Worm (Caenorhabditis elegans) whole organism, mixed stage, embryonic: ENCODE results near the gene sre-30.

Experiments used
- M03D4.4 ChIP-seq: sonication (generic microtip); optimal IDR thresholded peaks from 2 replicates; lab custom pipeline; 2017; ENCODE audit warnings: mild to moderate bottlenecking, missing genetic modification characterization, missing compliant biosample characterization
- blmp-1 ChIP-seq: fragments of 150-350 bp; optimal IDR thresholded peaks from 2 replicates; lab custom pipeline; 2014; ENCODE audit warnings: missing biosample characterization, missing genetic modification characterization
- ceh-39 ChIP-seq: fragments of 150-350 bp; optimal IDR thresholded peaks from 2 replicates; lab custom pipeline; 2014; ENCODE audit warnings: missing biosample characterization, missing genetic modification characterization
- ceh-43 ChIP-seq: fragments of 200-800 bp; sonication (Bioruptor generic); optimal IDR thresholded peaks from 2 replicates; lab custom pipeline; 2018; ENCODE audit warnings: mild to moderate bottlenecking, missing genetic modification characterization, moderate library complexity, missing compliant biosample characterization
- ceh-83 ChIP-seq: fragments of 200-800 bp; sonication (Bioruptor generic); optimal IDR thresholded peaks from 2 replicates; lab custom pipeline; 2018; ENCODE audit warnings: mild to moderate bottlenecking, missing genetic modification characterization, missing compliant biosample characterization
- ces-1 ChIP-seq: fragments of 150-350 bp; optimal IDR thresholded peaks from 2 replicates; lab custom pipeline; 2014; ENCODE audit warnings: missing biosample characterization, missing genetic modification reagents, missing genetic modification characterization
- cnd-1 ChIP-seq: fragments of 200-800 bp; sonication (Bioruptor generic); optimal IDR thresholded peaks from 2 replicates; lab custom pipeline; 2018; ENCODE audit warnings: mild to moderate bottlenecking, missing genetic modification characterization, missing compliant biosample characterization
- drap-1 ChIP-seq: fragments of 200-800 bp; sonication (Bioruptor generic); optimal IDR thresholded peaks from 3 replicates; lab custom pipeline; 2018; ENCODE audit warnings: mild to moderate bottlenecking, missing genetic modification characterization, missing compliant biosample characterization
- elt-1 ChIP-seq: sonication (generic microtip); optimal IDR thresholded peaks from 2 replicates; lab custom pipeline; 2017; ENCODE audit warnings: missing genetic modification characterization, mild to moderate bottlenecking, missing compliant biosample characterization, antibody characterized with exemption, moderate library complexity, borderline replicate concordance; ENCODE audit not compliant: insufficient read depth
- elt-3 ChIP-seq: fragments of 150-350 bp; optimal IDR thresholded peaks from 2 replicates; lab custom pipeline; 2014; ENCODE audit warnings: missing biosample characterization, missing genetic modification characterization
- flh-1 ChIP-seq: fragments of 200-800 bp; sonication (Bioruptor generic); optimal IDR thresholded peaks from 2 replicates; lab custom pipeline; 2018; ENCODE audit warnings: mild to moderate bottlenecking, missing genetic modification characterization, moderate library complexity, missing compliant biosample characterization
- ham-2 ChIP-seq: fragments of 200-800 bp; sonication (Bioruptor generic); optimal IDR thresholded peaks from 2 replicates; lab custom pipeline; 2018; ENCODE audit warnings: mild to moderate bottlenecking, missing genetic modification characterization, missing compliant biosample characterization
- hlh-1 ChIP-seq: fragments of 150-350 bp; optimal IDR thresholded peaks from 2 replicates; lab custom pipeline; 2014; ENCODE audit warnings: missing biosample characterization, missing genetic modification reagents, missing genetic modification characterization
- lin-13 ChIP-seq: fragments of 150-350 bp; optimal IDR thresholded peaks from 2 replicates; lab custom pipeline; 2014; ENCODE audit warnings: missing biosample characterization, missing genetic modification characterization
- lin-32 ChIP-seq: fragments of 200-800 bp; sonication (Bioruptor generic); optimal IDR thresholded peaks from 2 replicates; lab custom pipeline; 2018; ENCODE audit warnings: mild to moderate bottlenecking, missing genetic modification characterization, missing compliant biosample characterization
- lsy-2 ChIP-seq: fragments of 150-350 bp; optimal IDR thresholded peaks from 2 replicates; lab custom pipeline; 2014; ENCODE audit warnings: missing biosample characterization, missing genetic modification characterization
- mab-5 ChIP-seq: fragments of 150-350 bp; optimal IDR thresholded peaks from 2 replicates; lab custom pipeline; 2014; ENCODE audit warnings: missing biosample characterization, missing genetic modification characterization
- mep-1 ChIP-seq: fragments of 150-350 bp; optimal IDR thresholded peaks from 2 replicates; lab custom pipeline; 2017; ENCODE audit warnings: missing biosample characterization, missing genetic modification reagents, missing genetic modification characterization, inconsistent platforms
- mls-2 ChIP-seq: sonication (generic microtip); optimal IDR thresholded peaks from 2 replicates; lab custom pipeline; 2016; ENCODE audit warnings: mild to moderate bottlenecking, missing genetic modification characterization, moderate library complexity, missing compliant biosample characterization
- nhr-12 ChIP-seq: fragments of 150-350 bp; optimal IDR thresholded peaks from 2 replicates; lab custom pipeline; 2014; ENCODE audit warnings: missing biosample characterization, missing genetic modification characterization
- nhr-2 ChIP-seq: fragments of 150-350 bp; optimal IDR thresholded peaks from 2 replicates; lab custom pipeline; 2014; ENCODE audit warnings: missing biosample characterization, missing genetic modification characterization
- nhr-237 ChIP-seq: fragments of 150-350 bp; optimal IDR thresholded peaks from 2 replicates; lab custom pipeline; 2014; ENCODE audit warnings: missing biosample characterization, missing genetic modification characterization
- nhr-28 ChIP-seq: fragments of 150-350 bp; optimal IDR thresholded peaks from 2 replicates; lab custom pipeline; 2014; ENCODE audit warnings: missing biosample characterization, missing genetic modification characterization
- nhr-76 ChIP-seq: sonication (generic microtip); optimal IDR thresholded peaks from 2 replicates; lab custom pipeline; 2017; ENCODE audit warnings: missing biosample characterization, missing genetic modification characterization
- pha-4 ChIP-seq: fragments of 150-350 bp; optimal IDR thresholded peaks from 2 replicates; lab custom pipeline; 2018; ENCODE audit warnings: missing biosample characterization, missing genetic modification reagents, missing genetic modification characterization
- sem-2 ChIP-seq: fragments of 200-800 bp; sonication (Bioruptor generic); optimal IDR thresholded peaks from 2 replicates; lab custom pipeline; 2018; ENCODE audit warnings: mild to moderate bottlenecking, missing genetic modification characterization, missing compliant biosample characterization
- snpc-4 ChIP-seq: fragments of 150-350 bp; optimal IDR thresholded peaks from 2 replicates; lab custom pipeline; 2014; ENCODE audit warnings: missing biosample characterization, missing genetic modification characterization
- sptf-1 ChIP-seq: sonication (generic microtip); optimal IDR thresholded peaks from 2 replicates; lab custom pipeline; 2017; ENCODE audit warnings: mild to moderate bottlenecking, missing genetic modification characterization, moderate library complexity, missing compliant biosample characterization
- tbx-8 ChIP-seq: fragments of 200-800 bp; sonication (Bioruptor generic); optimal IDR thresholded peaks from 2 replicates; lab custom pipeline; 2018; ENCODE audit warnings: mild to moderate bottlenecking, missing genetic modification characterization, moderate library complexity, missing compliant biosample characterization
- unc-39 ChIP-seq: fragments of 150-350 bp; optimal IDR thresholded peaks from 2 replicates; lab custom pipeline; 2014; ENCODE audit warnings: missing biosample characterization, missing genetic modification characterization
- unc-62 ChIP-seq: fragments of 150-350 bp; optimal IDR thresholded peaks from 2 replicates; lab custom pipeline; 2014; ENCODE audit warnings: missing biosample characterization, missing genetic modification reagents, missing genetic modification characterization
- zip-8 ChIP-seq: fragments of 150-350 bp; optimal IDR thresholded peaks from 2 replicates; lab custom pipeline; 2014; ENCODE audit warnings: missing biosample characterization, missing genetic modification characterization
- ztf-11 ChIP-seq: fragments of 150-350 bp; optimal IDR thresholded peaks from 2 replicates; lab custom pipeline; 2014; ENCODE audit warnings: missing biosample characterization, missing genetic modification characterization

Gene sre-30

ce11 chrII:12410107-12410506, 3.8 kb upstream of the sre-30 start, which contains the start of gene F57G9.3:
Gene F57G9.3, minus strand, starts transcription at chrII:12410207.
- TF ChIP-seq unc-39 (tag; lab: Kevin White, UChicago), result no peak
- no peak for TF ChIP-seq ces-1

ce11 chrII:12408717-12409116, 2.4 kb upstream of the sre-30 start, which contains the start of gene sre-31:
Gene sre-31, minus strand, starts transcription at chrII:12408817.
- TF ChIP-seq lin-32 (GFP tag; lab: Kevin White, UChicago) (no peak), lsy-2 (tag; lab: Kevin White, UChicago) (no peak), mab-5 (tag; lab: Kevin White, UChicago) (no peak), M03D4.4 (tag; lab: Kevin White, UChicago) (no peak), cnd-1 (tag; lab: Kevin White, UChicago) (no peak), sptf-1 (tag; lab: Kevin White, UChicago) (no peak), nhr-76 (no peak), nhr-2 (tag; lab: Kevin White, UChicago) (no peak), nhr-28 (no peak), mls-2 (tag; lab: Kevin White, UChicago) (no peak), nhr-12 (tag; lab: Kevin White, UChicago) (no peak), ceh-39 (no peak), blmp-1 (tag; lab: Kevin White, UChicago) (no peak), zip-8 (tag; lab: Kevin White, UChicago) (no peak), ceh-83 (GFP tag; lab: Kevin White, UChicago) (no peak), drap-1 (GFP tag; lab: Kevin White, UChicago) (no peak), mep-1 (no peak)

DNA sequence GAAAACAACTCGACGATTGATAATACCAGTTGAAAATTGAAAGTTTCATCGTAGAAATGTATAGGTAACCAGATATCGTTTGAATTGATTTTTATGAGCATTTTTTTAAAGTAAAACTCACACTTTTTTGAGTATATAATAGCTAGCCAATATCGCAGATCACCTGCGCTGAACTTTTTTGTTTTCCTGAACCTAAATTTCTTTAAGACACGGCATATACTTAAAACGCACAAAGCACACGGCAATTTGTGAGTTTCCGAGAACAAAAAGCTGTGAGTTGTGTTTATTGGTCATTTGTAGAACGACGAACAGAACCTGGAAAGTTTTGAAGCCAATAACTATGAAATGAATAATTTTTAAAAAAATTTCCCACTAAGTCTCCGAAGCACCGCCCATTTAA, 4.5 kb downstream of the sre-30 start, which contains the start of gene sre-29:
Gene sre-29, minus strand, starts transcription at position 101 of the 400 bp plus-strand sequence.
- TF ChIP-seq nhr-12 (tag; lab: Kevin White, UChicago), result no peak
- TF ChIP-seq mls-2 (tag; lab: Kevin White, UChicago), result no peak
- TF ChIP-seq lsy-2 (tag; lab: Kevin White, UChicago), result no peak
- no peak for TF ChIP-seq nhr-76
- no peak for TF ChIP-seq ceh-43 (GFP tag; lab: Kevin White, UChicago)
- TF ChIP-seq zip-8 (tag; lab: Kevin White, UChicago), result no peak
- no peak for TF ChIP-seq hlh-1 (tag; lab: Kevin White, UChicago)
- no peak for TF ChIP-seq unc-62
- TF ChIP-seq cnd-1 (tag; lab: Kevin White, UChicago), result no peak
- no peak for TF ChIP-seq unc-39 (tag; lab: Kevin White, UChicago)
- TF ChIP-seq elt-3 (tag; lab: Kevin White, UChicago), result no peak
- no peak for TF ChIP-seq nhr-28
- TF ChIP-seq lin-32 (GFP tag; lab: Kevin White, UChicago), result no peak
- no peak for TF ChIP-seq mep-1
- no peak for TF ChIP-seq blmp-1 (tag; lab: Kevin White, UChicago)
- no peak for TF ChIP-seq M03D4.4 (tag; lab: Kevin White, UChicago)

DNA sequence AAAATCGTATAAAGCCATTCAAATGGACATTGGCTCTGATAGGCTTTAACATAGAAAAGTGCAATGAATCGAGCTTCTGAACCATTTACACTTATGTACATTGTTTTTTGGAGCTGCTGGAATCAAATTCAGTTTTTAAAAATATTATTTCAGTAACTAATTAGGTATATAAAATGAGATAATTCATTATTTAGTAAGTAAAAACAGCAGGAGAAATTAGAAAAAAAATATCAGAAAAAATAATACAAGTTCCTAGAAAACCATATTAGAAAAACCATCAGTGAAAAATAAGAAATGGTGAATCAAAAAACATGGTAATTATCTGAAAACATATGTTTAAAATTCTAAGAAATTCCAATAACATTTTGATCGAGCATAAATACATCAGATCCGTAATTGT, 8.6 kb downstream of the sre-30 start, which contains the start of gene F57G9.7:
Gene F57G9.7, minus strand, starts transcription at position 101 of the 400 bp plus-strand sequence.
- TF ChIP-seq ceh-39 (no peak), nhr-28 (no peak), nhr-12 (tag; lab: Kevin White, UChicago) (no peak), nhr-2 (tag; lab: Kevin White, UChicago) (no peak), sptf-1 (tag; lab: Kevin White, UChicago) (no peak), nhr-76 (no peak), mab-5 (tag; lab: Kevin White, UChicago) (no peak), elt-1 (no peak), sem-2 (GFP tag; lab: Kevin White, UChicago) (no peak), flh-1 (GFP tag; lab: Kevin White, UChicago) (no peak), M03D4.4 (tag; lab: Kevin White, UChicago) (no peak), ztf-11 (no peak), lin-32 (GFP tag; lab: Kevin White, UChicago) (no peak), cnd-1 (tag; lab: Kevin White, UChicago) (no peak), ham-2 (no peak), unc-39 (tag; lab: Kevin White, UChicago) (no peak), mep-1 (no peak), lsy-2 (tag; lab: Kevin White, UChicago) (no peak), ces-1 (no peak), nhr-237 (tag; lab: Kevin White, UChicago) (no peak)

- TF ChIP-seq ces-1, result no peak
These were observed 12.2 kb downstream of the sre-30 start for ce11 chrII:12394138-12394537.

ce11 chrII:12393690-12394089, 12.6 kb downstream of the sre-30 start, which contains the start of gene Y57A10B.7:
Gene Y57A10B.7, minus strand, starts transcription at chrII:12393790.
- TF ChIP-seq ceh-43 (GFP tag; lab: Kevin White, UChicago) (no peak), sptf-1 (tag; lab: Kevin White, UChicago) (no peak), lin-32 (GFP tag; lab: Kevin White, UChicago) (no peak), nhr-28 (no peak), elt-3 (tag; lab: Kevin White, UChicago) (no peak), lin-13 (no peak), zip-8 (tag; lab: Kevin White, UChicago) (no peak), blmp-1 (tag; lab: Kevin White, UChicago) (no peak), mep-1 (no peak), tbx-8 (GFP tag; lab: Kevin White, UChicago) (no peak), unc-62 (no peak), flh-1 (GFP tag; lab: Kevin White, UChicago) (no peak), snpc-4 (no peak), nhr-237 (tag; lab: Kevin White, UChicago) (no peak), drap-1 (GFP tag; lab: Kevin White, UChicago) (no peak), ham-2 (no peak), mls-2 (tag; lab: Kevin White, UChicago) (no peak), pha-4 (tag; lab: Kevin White, UChicago) (no peak), cnd-1 (tag; lab: Kevin White, UChicago) (no peak)
